Fruit fly (Drosophila melanogaster) whole organism, embryonic: ENCODE data around the gene C901.

ENCODE experiments used
- Antp ChIP-seq: fragments of 200-800 bp; sonication (Bioruptor generic); optimal IDR thresholded peaks from 3 replicates; lab custom pipeline; 2016; ENCODE audit warnings: missing biosample characterization, missing genetic modification characterization
- BEAF-32 ChIP-seq: fragments of 200-800 bp; sonication (Bioruptor generic); optimal IDR thresholded peaks from 3 replicates; lab custom pipeline; 2017; ENCODE audit warnings: missing biosample characterization, missing genetic modification characterization, mild to moderate bottlenecking, moderate library complexity, missing genetic modification reagents
- C15 ChIP-seq: fragments of 200-800 bp; sonication (Bioruptor generic); IDR thresholded peaks from 3 replicates; pipeline ENCODE4 v1.3.6; 2022; ENCODE audit warnings: missing biosample characterization, missing genetic modification characterization
- CG10654 ChIP-seq: fragments of 200-800 bp; sonication (Bioruptor generic); optimal IDR thresholded peaks from 2 replicates; lab custom pipeline; 2016; ENCODE audit warnings: missing biosample characterization, missing genetic modification characterization
- CG11504 ChIP-seq: fragments of 200-800 bp; sonication (Bioruptor generic); optimal IDR thresholded peaks from 3 replicates; lab custom pipeline; 2019; ENCODE audit warnings: missing biosample characterization, mild to moderate bottlenecking, missing genetic modification characterization, moderate library complexity
- CG13123 ChIP-seq: fragments of 200-800 bp; sonication (Bioruptor generic); optimal IDR thresholded peaks from 2 replicates; lab custom pipeline; 2016; ENCODE audit warnings: missing biosample characterization, missing genetic modification characterization
- CG13624 ChIP-seq: fragments of 200-800 bp; sonication (Bioruptor generic); optimal IDR thresholded peaks from 2 replicates; lab custom pipeline; 2016; ENCODE audit warnings: missing biosample characterization, missing genetic modification characterization
- CG14441 ChIP-seq: fragments of 200-800 bp; sonication (Bioruptor generic); IDR thresholded peaks from 2 replicates; pipeline ENCODE4 v1.3.6; 2022; ENCODE audit warnings: missing biosample characterization, missing genetic modification characterization
- CG2678 ChIP-seq: fragments of 200-800 bp; sonication (Bioruptor generic); optimal IDR thresholded peaks from 3 replicates; lab custom pipeline; 2019; ENCODE audit warnings: missing biosample characterization, mild to moderate bottlenecking, missing genetic modification characterization, moderate library complexity
- CG30431 ChIP-seq: fragments of 200-800 bp; sonication (Bioruptor generic); optimal IDR thresholded peaks from 2 replicates; lab custom pipeline; 2017; ENCODE audit warnings: missing biosample characterization, missing genetic modification characterization
- CG3847 ChIP-seq: fragments of 200-800 bp; sonication (Bioruptor generic); IDR thresholded peaks from 2 replicates; pipeline ENCODE4 v1.3.6; 2022; ENCODE audit warnings: missing biosample characterization, missing genetic modification characterization
- CG4424 ChIP-seq: fragments of 200-800 bp; sonication (Bioruptor generic); optimal IDR thresholded peaks from 3 replicates; lab custom pipeline; 2016; ENCODE audit warnings: missing biosample characterization, missing genetic modification characterization
- CG5180 ChIP-seq: fragments of 200-800 bp; sonication (Bioruptor generic); optimal IDR thresholded peaks from 3 replicates; lab custom pipeline; 2017; ENCODE audit warnings: missing biosample characterization, missing genetic modification characterization, mild to moderate bottlenecking, moderate library complexity, missing genetic modification reagents
- CG6254 ChIP-seq: fragments of 200-800 bp; sonication (Bioruptor generic); optimal IDR thresholded peaks from 3 replicates; lab custom pipeline; 2017; ENCODE audit warnings: mild to moderate bottlenecking, missing biosample characterization, missing genetic modification reagents, missing genetic modification characterization
- CG6654 ChIP-seq: fragments of 200-800 bp; sonication (Bioruptor generic); optimal IDR thresholded peaks from 2 replicates; lab custom pipeline; 2017; ENCODE audit warnings: missing biosample characterization, mild to moderate bottlenecking, missing genetic modification characterization
- CG7372 ChIP-seq: fragments of 200-800 bp; sonication (Bioruptor generic); IDR thresholded peaks from 2 replicates; pipeline ENCODE4 v1.3.6; 2022; ENCODE audit warnings: missing biosample characterization, missing genetic modification characterization
- CG8359 ChIP-seq: fragments of 200-800 bp; sonication (Bioruptor generic); optimal IDR thresholded peaks from 2 replicates; lab custom pipeline; 2017; ENCODE audit warnings: missing biosample characterization, mild to moderate bottlenecking, missing genetic modification characterization, borderline replicate concordance
- CG8388 ChIP-seq: fragments of 200-800 bp; sonication (Bioruptor generic); optimal IDR thresholded peaks from 2 replicates; lab custom pipeline; 2019; ENCODE audit warnings: missing biosample characterization, mild to moderate bottlenecking, missing genetic modification characterization, moderate library complexity
- CG9727 ChIP-seq: fragments of 200-800 bp; sonication (Bioruptor generic); optimal IDR thresholded peaks from 3 replicates; lab custom pipeline; 2017; ENCODE audit warnings: missing biosample characterization, mild to moderate bottlenecking, missing genetic modification characterization
- D ChIP-seq, 2 experiments: fragments of 200-800 bp in 1 of 2; fragments of >200 bp in 1 of 2; sonication (Bioruptor generic) in 1 of 2; optimal IDR thresholded peaks; 2 replicates in 1 of 2; 3 replicates in 1 of 2; lab custom pipeline; 2017; ENCODE audit warnings: mild to moderate bottlenecking in 1 of 2, missing biosample characterization in 1 of 2, missing genetic modification characterization in 1 of 2, missing genetic modification reagents in 1 of 2
- Dref ChIP-seq: fragments of 200-800 bp; sonication (Bioruptor generic); IDR thresholded peaks from 2 replicates; pipeline ENCODE4 v1.3.6; 2022; ENCODE audit warnings: missing biosample characterization, missing genetic modification characterization
- E2f2 ChIP-seq: fragments of 200-800 bp; sonication (Bioruptor generic); IDR thresholded peaks from 2 replicates; pipeline ENCODE4 v1.3.6; 2022; ENCODE audit warnings: missing biosample characterization, missing genetic modification characterization
- HmgZ ChIP-seq: fragments of 200-800 bp; sonication (Bioruptor generic); optimal IDR thresholded peaks from 2 replicates; lab custom pipeline; 2018; ENCODE audit warnings: missing biosample characterization, mild to moderate bottlenecking, missing genetic modification characterization
- Hmr ChIP-seq: fragments of 200-800 bp; sonication (Bioruptor generic); optimal IDR thresholded peaks from 3 replicates; lab custom pipeline; 2017; ENCODE audit warnings: mild to moderate bottlenecking, missing biosample characterization, missing genetic modification reagents, missing genetic modification characterization
- Hr39 ChIP-seq: fragments of >200 bp; optimal IDR thresholded peaks from 2 replicates; lab custom pipeline; 2017
- Hr51 ChIP-seq, 2 experiments: fragments of 200-800 bp; sonication (Bioruptor generic); optimal IDR thresholded peaks; 2 replicates in 1 of 2; 3 replicates in 1 of 2; lab custom pipeline; 2016 to 2018; ENCODE audit warnings: missing biosample characterization in 2 of 2, missing genetic modification characterization in 2 of 2, mild to moderate bottlenecking in 1 of 2, moderate library complexity in 1 of 2
- Meics ChIP-seq: fragments of 200-800 bp; sonication (Bioruptor generic); optimal IDR thresholded peaks from 2 replicates; lab custom pipeline; 2017; ENCODE audit warnings: missing biosample characterization, mild to moderate bottlenecking, missing genetic modification characterization
- Myb ChIP-seq: fragments of 200-800 bp; sonication (Bioruptor generic); optimal IDR thresholded peaks from 2 replicates; lab custom pipeline; 2016; ENCODE audit warnings: missing biosample characterization, missing genetic modification characterization
- Neu2 ChIP-seq: fragments of 200-800 bp; sonication (Bioruptor generic); optimal IDR thresholded peaks from 3 replicates; lab custom pipeline; 2016; ENCODE audit warnings: missing biosample characterization, missing genetic modification characterization, borderline replicate concordance
- Nf-YC ChIP-seq: fragments of 200-800 bp; optimal IDR thresholded peaks from 3 replicates; lab custom pipeline; 2019; ENCODE audit warnings: missing biosample characterization, mild to moderate bottlenecking, missing genetic modification characterization, moderate library complexity
- Pdp1 ChIP-seq, 2 experiments: fragments of 200-800 bp; sonication (Bioruptor generic); optimal IDR thresholded peaks; 3 replicates each; lab custom pipeline; 2016; ENCODE audit warnings: missing biosample characterization in 2 of 2, missing genetic modification characterization in 2 of 2, mild to moderate bottlenecking in 1 of 2, moderate library complexity in 1 of 2
- Six4 ChIP-seq: fragments of 200-800 bp; sonication (Bioruptor generic); optimal IDR thresholded peaks from 2 replicates; lab custom pipeline; 2016; ENCODE audit warnings: missing biosample characterization, missing genetic modification characterization
- Sox100B ChIP-seq: fragments of 200-800 bp; sonication (Bioruptor generic); optimal IDR thresholded peaks from 3 replicates; lab custom pipeline; 2018; ENCODE audit warnings: missing biosample characterization, mild to moderate bottlenecking, missing genetic modification characterization
- Xbp1 ChIP-seq: fragments of 200-800 bp; sonication (Bioruptor generic); optimal IDR thresholded peaks from 3 replicates; lab custom pipeline; 2016; ENCODE audit warnings: missing biosample characterization, mild to moderate bottlenecking, missing genetic modification characterization
- bcd ChIP-seq: fragments of 200-800 bp; sonication (Bioruptor generic); optimal IDR thresholded peaks from 2 replicates; lab custom pipeline; 2017; ENCODE audit warnings: missing biosample characterization, mild to moderate bottlenecking, missing genetic modification characterization
- dimm ChIP-seq: fragments of 200-800 bp; sonication (Bioruptor generic); IDR thresholded peaks from 2 replicates; pipeline ENCODE4 v1.3.6; 2022; ENCODE audit warnings: missing biosample characterization, missing genetic modification characterization
- fru ChIP-seq: fragments of >200 bp; optimal IDR thresholded peaks from 2 replicates; lab custom pipeline; 2017
- ftz-f1 ChIP-seq: fragments of 200-800 bp; sonication (Bioruptor generic); optimal IDR thresholded peaks from 2 replicates; lab custom pipeline; 2016; ENCODE audit warnings: missing biosample characterization, missing genetic modification characterization
- grau ChIP-seq: fragments of 200-800 bp; optimal IDR thresholded peaks from 3 replicates; lab custom pipeline; 2019; ENCODE audit warnings: missing biosample characterization, mild to moderate bottlenecking, missing genetic modification characterization, moderate library complexity
- gt ChIP-seq: fragments of 200-800 bp; sonication (Bioruptor generic); IDR thresholded peaks from 2 replicates; pipeline ENCODE4 v1.3.6; 2022; ENCODE audit warnings: missing biosample characterization, missing genetic modification characterization
- her ChIP-seq: fragments of 200-800 bp; sonication (Bioruptor generic); optimal IDR thresholded peaks from 2 replicates; lab custom pipeline; 2016; ENCODE audit warnings: missing biosample characterization, missing genetic modification characterization
- ind ChIP-seq: fragments of 200-800 bp; sonication (Bioruptor generic); optimal IDR thresholded peaks from 3 replicates; lab custom pipeline; 2016; ENCODE audit warnings: missing biosample characterization, missing genetic modification characterization
- lilli ChIP-seq: fragments of 200-800 bp; sonication (Bioruptor generic); optimal IDR thresholded peaks from 3 replicates; lab custom pipeline; 2016; ENCODE audit warnings: missing biosample characterization, missing genetic modification characterization
- phol ChIP-seq: fragments of 200-800 bp; sonication (Bioruptor generic); optimal IDR thresholded peaks from 3 replicates; lab custom pipeline; 2018; ENCODE audit warnings: missing biosample characterization, mild to moderate bottlenecking, missing genetic modification characterization, moderate library complexity
- sens ChIP-seq: fragments of 200-800 bp; sonication (Bioruptor generic); peaks from one replicate; lab custom pipeline; 2016; ENCODE audit warnings: missing biosample characterization, missing genetic modification characterization
- slbo ChIP-seq: fragments of 200-800 bp; sonication (Bioruptor generic); IDR thresholded peaks from 2 replicates; pipeline ENCODE4 v1.3.6; 2022; ENCODE audit warnings: missing biosample characterization, missing genetic modification characterization
- tgo ChIP-seq: fragments of 200-800 bp; sonication (Bioruptor generic); IDR thresholded peaks from 3 replicates; pipeline ENCODE4 v1.3.6; 2022; ENCODE audit warnings: missing biosample characterization, missing genetic modification characterization
- unpg ChIP-seq: fragments of 200-800 bp; sonication (Bioruptor generic); optimal IDR thresholded peaks from 3 replicates; lab custom pipeline; 2018; ENCODE audit warnings: missing biosample characterization, mild to moderate bottlenecking, missing genetic modification characterization, moderate library complexity
- zen2 ChIP-seq: fragments of 200-800 bp; sonication (Bioruptor generic); IDR thresholded peaks from 3 replicates; pipeline ENCODE4 v1.3.6; 2022; ENCODE audit warnings: missing biosample characterization, missing genetic modification characterization; ENCODE audit not compliant: partially characterized antibody

Gene C901

dm6 chrX:10966978-10967731 is at the start of gene C901 (continued):
- TF ChIP-seq gt (GFP tag; lab: Robert Waterston, UW) (0 out of 2 replicates have a peak, but pooled peaks have one; percentile 23), Antp (GFP tag; lab: Kevin White, UChicago) (no peak), slbo (peak; percentile 38; the same call in 1 of the 2 replicates), C15 (no peak), Nf-YC (tag; lab: Kevin White, UChicago) (peak; percentile 52), zen2 (GFP tag; lab: Robert Waterston, UW) (no peak), fru (no peak), BEAF-32 (GFP tag; lab: Kevin White, UChicago) (no peak), Pdp1 (GFP tag; optimal IDR thresholded peaks at IDR 0.05; lab: Kevin White, UChicago) (no peak), CG7372 (GFP tag; lab: Robert Waterston, UW) (0 out of 2 replicates have a peak, but pooled peaks have one; percentile 39), CG2678 (tag; lab: Kevin White, UChicago) (peak; percentile 88), CG30431 (peak; percentile 4), her (GFP tag; lab: Kevin White, UChicago) (no peak), CG8388 (GFP tag; lab: Kevin White, UChicago) (peak; percentile 78), Myb (no peak), CG3847 (GFP tag; lab: Robert Waterston, UW) (0 out of 2 replicates have a peak, but pooled peaks have one; percentile 49), Xbp1 (peak; percentile 53), tgo (GFP tag; lab: Robert Waterston, UW) (peak; percentile 67), Meics (peak; percentile 49), CG14441 (GFP tag; lab: Robert Waterston, UW) (peak; percentile 49; the same call in 1 of the 2 replicates), lilli (peak; percentile 10), ind (GFP tag; lab: Kevin White, UChicago) (peak; percentile 57), unpg (GFP tag; lab: Kevin White, UChicago) (peak; percentile 82), CG8359 (GFP tag; lab: Kevin White, UChicago) (peak; percentile 35), CG9727 (peak; percentile 38), HmgZ (peak; percentile 28), CG4424 (GFP tag; lab: Kevin White, UChicago) (peak; percentile 73), D (optimal IDR thresholded peaks at IDR 0.05; lab: Kevin White, UChicago) (no peak), D (GFP tag; optimal IDR thresholded peaks at IDR 0.05; lab: Kevin White, UChicago) (peak; percentile 63), CG10654 (peak; percentile 23), ftz-f1 (GFP tag; lab: Kevin White, UChicago) (no peak), CG13123 (GFP tag; lab: Kevin White, UChicago) (no peak), CG6654 (peak; percentile 31), Six4 (peak; percentile 49), Hmr (GFP tag; lab: Kevin White, UChicago) (peak; percentile 45), CG5180 (GFP tag; lab: Kevin White, UChicago) (peak; percentile 36), bcd (GFP tag; lab: Kevin White, UChicago) (peak; percentile 47), Neu2 (GFP tag; lab: Kevin White, UChicago) (no peak), CG6254 (peak; percentile 49), E2f2 (GFP tag; lab: Robert Waterston, UW) (peak; percentile 38), CG13624 (GFP tag; lab: Kevin White, UChicago) (no peak), CG11504 (tag; lab: Kevin White, UChicago) (peak; percentile 88), Hr51 (GFP tag; optimal IDR thresholded peaks at IDR 0.05; lab: Kevin White, UChicago) (peak in 1 of 2 experiments; percentile 85), Dref (GFP tag; lab: Robert Waterston, UW) (no peak), grau (peak; percentile 79), sens (peak; percentile 80), Hr39 (lab: Kevin White, UChicago) (no peak), dimm (GFP tag; lab: Robert Waterston, UW) (peak; percentile 40; the same call in 1 of the 2 replicates), phol (tag; lab: Kevin White, UChicago) (peak; percentile 87), Sox100B (GFP tag; lab: Kevin White, UChicago) (peak; percentile 84)
